Worm (Caenorhabditis elegans) whole organism, late embryonic: ENCODE results near the gene C55C3.8.

Source experiments
- C08G9.2 ChIP-seq: sonication (generic microtip); optimal IDR thresholded peaks from 2 replicates; lab custom pipeline; 2016; ENCODE audit warnings: mild to moderate bottlenecking, missing genetic modification characterization, moderate library complexity, missing compliant biosample characterization
- C38D4.7 ChIP-seq: fragments of 200-800 bp; sonication (Bioruptor generic); optimal IDR thresholded peaks from 2 replicates; lab custom pipeline; 2018; ENCODE audit warnings: mild to moderate bottlenecking, missing genetic modification characterization, moderate library complexity, missing compliant biosample characterization
- F13H6.1 ChIP-seq: sonication (generic microtip); optimal IDR thresholded peaks from 2 replicates; lab custom pipeline; 2016; ENCODE audit warnings: missing genetic modification characterization, missing compliant biosample characterization
- T23F11.4 ChIP-seq: fragments of 200-800 bp; sonication (Bioruptor generic); optimal IDR thresholded peaks from 2 replicates; lab custom pipeline; 2018; ENCODE audit warnings: mild to moderate bottlenecking, missing genetic modification characterization, missing compliant biosample characterization
- Y22D7AL.16 ChIP-seq: sonication (generic microtip); optimal IDR thresholded peaks from 2 replicates; lab custom pipeline; 2016; ENCODE audit warnings: missing genetic modification characterization, missing compliant biosample characterization
- ahr-1 ChIP-seq: sonication (generic microtip); optimal IDR thresholded peaks from 2 replicates; lab custom pipeline; 2016; ENCODE audit warnings: missing genetic modification characterization, missing compliant biosample characterization
- ama-1 ChIP-seq: fragments of 150-350 bp; optimal IDR thresholded peaks from 2 replicates; lab custom pipeline; 2014
- ceh-14 ChIP-seq: sonication (generic microtip); optimal IDR thresholded peaks from 2 replicates; lab custom pipeline; 2016; ENCODE audit warnings: missing genotype, missing genetic modification characterization, missing compliant biosample characterization
- ceh-19 ChIP-seq: fragments of 200-800 bp; sonication (Bioruptor generic); optimal IDR thresholded peaks from 2 replicates; lab custom pipeline; 2018; ENCODE audit warnings: mild to moderate bottlenecking, missing genetic modification characterization, missing compliant biosample characterization
- ceh-2 ChIP-seq: sonication (generic microtip); optimal IDR thresholded peaks from 2 replicates; lab custom pipeline; 2016; ENCODE audit warnings: missing genotype, missing genetic modification characterization, missing compliant biosample characterization
- ceh-22 ChIP-seq: sonication (generic microtip); optimal IDR thresholded peaks from 2 replicates; lab custom pipeline; 2017; ENCODE audit warnings: missing biosample characterization, missing genetic modification characterization
- ceh-24 ChIP-seq: sonication (generic microtip); optimal IDR thresholded peaks from 2 replicates; lab custom pipeline; 2016; ENCODE audit warnings: mild to moderate bottlenecking, missing genetic modification characterization, missing compliant biosample characterization
- ceh-30 ChIP-seq: fragments of 150-350 bp; optimal IDR thresholded peaks from 2 replicates; lab custom pipeline; 2014; ENCODE audit warnings: missing biosample characterization, missing genetic modification characterization
- ceh-45 ChIP-seq: fragments of 200-800 bp; sonication (Bioruptor generic); IDR thresholded peaks from 2 replicates; pipeline ENCODE4 v1.3.6; 2022; ENCODE audit warnings: missing genetic modification reagents, missing genetic modification characterization, missing compliant biosample characterization
- ceh-6 ChIP-seq: fragments of 200-800 bp; sonication (Bioruptor generic); optimal IDR thresholded peaks from 2 replicates; lab custom pipeline; 2018; ENCODE audit warnings: mild to moderate bottlenecking, missing genetic modification characterization, missing compliant biosample characterization
- che-1 ChIP-seq: sonication (generic microtip); optimal IDR thresholded peaks from 2 replicates; lab custom pipeline; 2016; ENCODE audit warnings: mild to moderate bottlenecking, missing genetic modification characterization, missing compliant biosample characterization
- dmd-4 ChIP-seq: sonication (generic microtip); optimal IDR thresholded peaks from 2 replicates; lab custom pipeline; 2016; ENCODE audit warnings: borderline replicate concordance, missing genetic modification characterization, missing compliant biosample characterization
- dve-1 ChIP-seq: sonication (generic microtip); optimal IDR thresholded peaks from 2 replicates; lab custom pipeline; 2017; ENCODE audit warnings: antibody characterized with exemption, mild to moderate bottlenecking, missing genetic modification characterization, missing compliant biosample characterization
- elt-2 ChIP-seq: sonication (generic microtip); optimal IDR thresholded peaks from 2 replicates; lab custom pipeline; 2016; ENCODE audit warnings: missing genetic modification reagents, missing genetic modification characterization, missing compliant biosample characterization
- ets-4 ChIP-seq: sonication (generic microtip); optimal IDR thresholded peaks from 2 replicates; lab custom pipeline; 2016; ENCODE audit warnings: missing genetic modification characterization, missing compliant biosample characterization
- fax-1 ChIP-seq: sonication (generic microtip); optimal IDR thresholded peaks from 2 replicates; lab custom pipeline; 2016; ENCODE audit warnings: missing genotype, missing genetic modification characterization, missing compliant biosample characterization
- fkh-10 ChIP-seq: fragments of 150-350 bp; optimal IDR thresholded peaks from 2 replicates; lab custom pipeline; 2014; ENCODE audit warnings: missing biosample characterization, missing genetic modification reagents, missing genetic modification characterization
- fkh-6 ChIP-seq: sonication (generic microtip); optimal IDR thresholded peaks from 2 replicates; lab custom pipeline; 2016; ENCODE audit warnings: missing genetic modification characterization, missing compliant biosample characterization
- gmeb-2 ChIP-seq: sonication (generic microtip); optimal IDR thresholded peaks from 2 replicates; lab custom pipeline; 2016; ENCODE audit warnings: missing genetic modification characterization, inconsistent platforms, missing compliant biosample characterization
- hlh-30 ChIP-seq: sonication (generic microtip); optimal IDR thresholded peaks from 2 replicates; lab custom pipeline; 2017; ENCODE audit warnings: antibody characterized with exemption, missing genetic modification characterization, missing compliant biosample characterization; ENCODE audit not compliant: insufficient read depth
- hlh-6 ChIP-seq: sonication (generic microtip); optimal IDR thresholded peaks from 2 replicates; lab custom pipeline; 2016; ENCODE audit warnings: missing genotype, missing genetic modification characterization, missing compliant biosample characterization
- hlh-8 ChIP-seq: sonication (generic microtip); optimal IDR thresholded peaks from 2 replicates; lab custom pipeline; 2016; ENCODE audit warnings: missing genotype, missing genetic modification characterization, missing compliant biosample characterization
- lin-11 ChIP-seq: fragments of 200-800 bp; sonication (Bioruptor generic); optimal IDR thresholded peaks from 2 replicates; lab custom pipeline; 2018; ENCODE audit warnings: mild to moderate bottlenecking, missing genetic modification characterization, missing compliant biosample characterization
- madf-2 ChIP-seq: sonication (generic microtip); optimal IDR thresholded peaks from 2 replicates; lab custom pipeline; 2017; ENCODE audit warnings: missing genetic modification characterization, missing compliant biosample characterization
- nhr-232 ChIP-seq: sonication (generic microtip); optimal IDR thresholded peaks from 2 replicates; lab custom pipeline; 2016; ENCODE audit warnings: missing genetic modification characterization, missing compliant biosample characterization
- odd-2 ChIP-seq: sonication (generic microtip); optimal IDR thresholded peaks from 2 replicates; lab custom pipeline; 2017; ENCODE audit warnings: antibody characterized with exemption, mild to moderate bottlenecking, missing genetic modification characterization, missing compliant biosample characterization
- pat-9 ChIP-seq: fragments of 200-800 bp; sonication (Bioruptor generic); optimal IDR thresholded peaks from 2 replicates; lab custom pipeline; 2018; ENCODE audit warnings: mild to moderate bottlenecking, missing genetic modification characterization, moderate library complexity, missing compliant biosample characterization
- pax-1 ChIP-seq: fragments of 150-350 bp; optimal IDR thresholded peaks from 2 replicates; lab custom pipeline; 2014; ENCODE audit warnings: missing biosample characterization, missing genetic modification characterization
- ref-2 ChIP-seq: sonication (generic microtip); optimal IDR thresholded peaks from 2 replicates; lab custom pipeline; 2016; ENCODE audit warnings: missing genetic modification characterization, missing compliant biosample characterization
- syd-9 ChIP-seq: sonication (generic microtip); optimal IDR thresholded peaks from 2 replicates; lab custom pipeline; 2016; ENCODE audit warnings: mild to moderate bottlenecking, missing genetic modification characterization, moderate library complexity, missing compliant biosample characterization
- tbx-7 ChIP-seq: sonication (generic microtip); optimal IDR thresholded peaks from 2 replicates; lab custom pipeline; 2016; ENCODE audit warnings: missing genotype, missing genetic modification characterization, missing compliant biosample characterization
- unc-42 ChIP-seq: sonication (generic microtip); optimal IDR thresholded peaks from 2 replicates; lab custom pipeline; 2016; ENCODE audit warnings: missing genotype, missing genetic modification characterization, missing compliant biosample characterization
- unc-55 ChIP-seq: sonication (generic microtip); optimal IDR thresholded peaks from 2 replicates; lab custom pipeline; 2017; ENCODE audit warnings: missing biosample characterization, missing genetic modification reagents, missing genetic modification characterization
- zip-5 ChIP-seq: sonication (generic microtip); optimal IDR thresholded peaks from 2 replicates; lab custom pipeline; 2016; ENCODE audit warnings: missing genetic modification characterization, missing compliant biosample characterization

Gene C55C3.8

DNA sequence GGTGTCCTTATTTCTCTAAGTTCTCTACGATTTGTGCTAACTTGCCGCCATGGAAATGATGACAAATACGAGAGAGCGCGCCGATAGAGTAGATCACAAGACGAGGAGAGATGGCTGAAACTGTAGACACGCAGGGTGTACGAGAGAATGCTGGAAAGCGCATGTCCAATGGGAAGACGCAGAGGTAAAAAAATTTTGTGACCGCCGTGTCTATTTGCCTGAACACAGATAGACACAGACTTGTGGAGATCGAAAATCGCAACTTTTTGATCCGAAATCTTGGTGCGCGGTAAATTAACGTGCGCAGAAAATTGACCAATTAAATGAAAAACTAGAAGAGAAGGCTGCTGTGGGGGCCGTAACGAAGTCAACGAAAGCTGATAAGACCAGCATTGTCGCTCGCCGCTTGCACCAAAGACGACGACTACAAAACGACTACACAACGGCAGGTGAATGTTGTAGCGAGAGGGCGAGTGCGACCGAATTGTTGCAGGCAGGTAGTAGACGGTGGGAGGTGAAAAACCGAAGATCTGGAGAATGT, 33.6 kb upstream of the C55C3.8 start (continued):
- TF ChIP-seq syd-9 (tag; lab: Kevin White, UChicago) (no peak), ceh-14 (tag; lab: Kevin White, UChicago) (peak; percentile 10), che-1 (tag; lab: Kevin White, UChicago) (no peak), dve-1 (tag; lab: Kevin White, UChicago) (peak; percentile 35), hlh-6 (tag; lab: Kevin White, UChicago) (no peak), ceh-19 (GFP tag; lab: Kevin White, UChicago) (peak; percentile 6), Y22D7AL.16 (tag; lab: Kevin White, UChicago) (no peak), ahr-1 (tag; lab: Kevin White, UChicago) (no peak), unc-55 (GFP tag; lab: Kevin White, UChicago) (peak; percentile 20), F13H6.1 (peak; percentile 32), nhr-232 (tag; lab: Kevin White, UChicago) (no peak), pax-1 (tag; lab: Kevin White, UChicago) (no peak), ceh-24 (no peak), T23F11.4 (GFP tag; lab: Kevin White, UChicago) (no peak), lin-11 (tag; lab: Kevin White, UChicago) (no peak), tbx-7 (no peak)

DNA sequence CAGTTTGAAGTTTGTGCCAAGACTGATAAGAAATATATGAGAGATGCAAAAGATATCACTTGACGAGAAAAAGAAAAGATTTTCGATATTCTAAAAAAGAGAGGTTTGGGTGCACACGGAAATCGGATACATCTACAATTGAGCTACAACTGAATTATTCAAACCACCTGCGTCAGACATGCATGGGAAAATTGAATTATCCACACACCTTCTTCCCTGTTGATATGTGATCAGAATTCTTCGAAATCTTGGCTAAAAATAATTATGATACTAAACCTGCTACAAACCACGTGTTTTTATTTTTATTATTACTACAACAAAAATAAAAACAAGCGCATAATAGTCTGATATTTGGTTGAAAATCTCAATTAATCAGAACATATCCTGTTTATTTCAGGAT, 32.6 kb upstream of the C55C3.8 start:
- no peak for TF ChIP-seq C38D4.7
- no peak for TF ChIP-seq odd-2
- no peak for TF ChIP-seq ama-1 (lab: Kevin White, UChicago)
- TF ChIP-seq pax-1 (tag; lab: Kevin White, UChicago) = no peak
- no peak for TF ChIP-seq ceh-6
- TF ChIP-seq fkh-10 (GFP tag; lab: Kevin White, UChicago) = no peak
- no peak for TF ChIP-seq unc-42 (tag; lab: Kevin White, UChicago)
- TF ChIP-seq ref-2 (tag; lab: Kevin White, UChicago) = no peak
- TF ChIP-seq ceh-30 (tag; lab: Kevin White, UChicago) = no peak
- no peak for TF ChIP-seq fkh-6 (tag; lab: Kevin White, UChicago)
- TF ChIP-seq ceh-14 (tag; lab: Kevin White, UChicago) = no peak

DNA sequence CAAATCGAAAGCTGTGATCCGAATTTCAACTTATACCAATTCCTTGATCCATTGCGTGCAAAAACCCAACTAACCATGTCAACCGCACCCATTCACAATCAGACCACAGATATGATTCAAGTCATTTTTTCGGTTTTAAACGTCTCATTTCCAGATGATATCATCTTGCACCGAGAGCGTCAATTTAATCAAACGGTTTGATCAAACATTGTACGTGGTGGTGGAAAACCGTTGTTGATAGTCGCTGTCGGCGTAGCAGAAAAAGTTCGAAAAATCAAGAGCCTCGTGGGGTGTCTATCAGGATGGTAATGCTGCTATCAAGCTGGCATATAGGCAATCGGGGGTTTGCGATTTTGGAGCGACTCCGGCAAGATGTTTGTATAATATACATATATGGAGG, 31.9 kb upstream of the C55C3.8 start:
- TF ChIP-seq fkh-10 (GFP tag; lab: Kevin White, UChicago) (no peak), ceh-2 (tag; lab: Kevin White, UChicago) (no peak), hlh-30 (no peak), ceh-22 (tag; lab: Kevin White, UChicago) (no peak), zip-5 (tag; lab: Kevin White, UChicago) (no peak), fax-1 (tag; lab: Kevin White, UChicago) (no peak), gmeb-2 (tag; lab: Kevin White, UChicago) (no peak), F13H6.1 (no peak), pat-9 (tag; lab: Kevin White, UChicago) (no peak), C08G9.2 (no peak), odd-2 (no peak), dmd-4 (tag; lab: Kevin White, UChicago) (no peak), ceh-45 (GFP tag; lab: Robert Waterston, UW) (no peak), ets-4 (tag; lab: Kevin White, UChicago) (no peak), madf-2 (tag; lab: Kevin White, UChicago) (no peak), hlh-8 (no peak)

DNA sequence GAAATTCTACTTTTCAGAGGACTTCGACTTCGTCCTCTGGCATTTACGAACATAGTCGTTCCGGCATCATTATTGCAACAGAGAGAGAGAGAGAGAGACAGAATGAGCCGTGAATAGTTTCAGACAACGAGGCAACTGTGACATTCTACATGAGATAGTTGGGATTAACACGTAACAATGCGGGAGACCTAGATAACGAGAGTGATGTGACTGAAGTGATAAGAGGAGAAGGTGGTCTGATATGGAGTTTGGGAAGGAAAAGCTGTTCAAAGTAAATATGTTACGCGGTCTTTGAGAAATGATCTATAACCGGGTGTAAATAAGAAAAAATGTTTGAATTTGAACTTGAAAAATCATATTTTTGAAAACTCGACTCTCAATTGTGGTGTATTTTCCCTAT, 31.4 kb upstream of the C55C3.8 start:
- peak; percentile 75 for TF ChIP-seq elt-2 (tag; lab: Kevin White, UChicago)
- TF ChIP-seq tbx-7 = no peak
